Worm (Caenorhabditis elegans): Measurements from ENCODE around the gene Y62E10A.20.

- TF ChIP-seq jun-1 (tag; optimal IDR thresholded peaks at IDR 0.05) (no peak), pha-4 (tag; optimal IDR thresholded peaks at IDR 0.05) (no peak), lin-15B (tag; optimal IDR thresholded peaks at IDR 0.05) (no peak), unc-62 (GFP tag; optimal IDR thresholded peaks at IDR 0.05) (no peak)
Measured at ce11 chrIV:13369120-13369842, 16.6 kb downstream of the Y62E10A.20 start, which contains the start of gene agt-1.
